Worm (Caenorhabditis elegans) whole organism, L2 larva: ENCODE data around the gene B0024.13.

ENCODE experiments used
- C34F6.9 ChIP-seq: fragments of 150-350 bp; optimal IDR thresholded peaks from 2 replicates; lab custom pipeline; 2014; ENCODE audit warnings: missing biosample characterization, missing genetic modification characterization
- F13H6.1 ChIP-seq: sonication (generic microtip); optimal IDR thresholded peaks from 2 replicates; lab custom pipeline; 2016; ENCODE audit warnings: missing genetic modification characterization, missing compliant biosample characterization
- R02D3.7 ChIP-seq: fragments of 150-350 bp; optimal IDR thresholded peaks from 2 replicates; lab custom pipeline; 2014; ENCODE audit warnings: missing biosample characterization, missing genetic modification characterization
- ZK546.5 ChIP-seq: sonication (generic microtip); optimal IDR thresholded peaks from 2 replicates; lab custom pipeline; 2017; ENCODE audit warnings: missing biosample characterization, missing genetic modification characterization
- alr-1 ChIP-seq: fragments of 150-350 bp; optimal IDR thresholded peaks from 2 replicates; lab custom pipeline; 2014; ENCODE audit warnings: missing biosample characterization, missing genetic modification characterization
- aly-2 ChIP-seq: fragments of 150-350 bp; optimal IDR thresholded peaks from 2 replicates; lab custom pipeline; 2014; ENCODE audit warnings: missing biosample characterization, missing genetic modification characterization
- ama-1 ChIP-seq: fragments of 150-350 bp; optimal IDR thresholded peaks from 2 replicates; lab custom pipeline; 2018; ENCODE audit warnings: inconsistent platforms
- blmp-1 ChIP-seq: sonication (generic microtip); optimal IDR thresholded peaks from 2 replicates; lab custom pipeline; 2017; ENCODE audit warnings: missing genetic modification characterization, mild to moderate bottlenecking, missing compliant biosample characterization, antibody characterized with exemption, moderate library complexity; ENCODE audit not compliant: insufficient read depth
- ceh-16 ChIP-seq: fragments of 150-350 bp; optimal IDR thresholded peaks from 2 replicates; lab custom pipeline; 2014; ENCODE audit warnings: missing biosample characterization, missing genetic modification characterization
- ceh-82 ChIP-seq: fragments of 150-350 bp; optimal IDR thresholded peaks from 2 replicates; lab custom pipeline; 2014; ENCODE audit warnings: missing biosample characterization, missing genetic modification characterization
- crh-2 ChIP-seq: sonication (generic microtip); optimal IDR thresholded peaks from 2 replicates; lab custom pipeline; 2017; ENCODE audit warnings: missing biosample characterization, missing genetic modification characterization
- dmd-4 ChIP-seq: sonication (generic microtip); optimal IDR thresholded peaks from 2 replicates; lab custom pipeline; 2017; ENCODE audit warnings: missing biosample characterization, missing genetic modification characterization
- egl-27 ChIP-seq: sonication (generic microtip); optimal IDR thresholded peaks from 3 replicates; lab custom pipeline; 2017; ENCODE audit warnings: missing biosample characterization, missing genetic modification reagents, missing genetic modification characterization
- elt-1 ChIP-seq: fragments of 150-350 bp; optimal IDR thresholded peaks from 2 replicates; lab custom pipeline; 2014; ENCODE audit warnings: missing biosample characterization, missing genetic modification characterization
- fos-1 ChIP-seq: fragments of 150-350 bp; optimal IDR thresholded peaks from 2 replicates; lab custom pipeline; 2014; ENCODE audit warnings: missing biosample characterization, missing genetic modification characterization
- gmeb-1 ChIP-seq: fragments of 150-350 bp; optimal IDR thresholded peaks from 2 replicates; lab custom pipeline; 2014; ENCODE audit warnings: missing biosample characterization, missing genetic modification characterization
- lin-11 ChIP-seq: fragments of 150-350 bp; sonication (generic microtip); optimal IDR thresholded peaks from 2 replicates; lab custom pipeline; 2014; ENCODE audit warnings: missing biosample characterization, missing genetic modification characterization, inconsistent platforms, mixed read lengths
- lin-13 ChIP-seq: fragments of 150-350 bp; optimal IDR thresholded peaks from 2 replicates; lab custom pipeline; 2014; ENCODE audit warnings: missing biosample characterization, missing genetic modification reagents, missing genetic modification characterization
- lin-39 ChIP-seq: fragments of 150-350 bp; optimal IDR thresholded peaks from 2 replicates; lab custom pipeline; 2014; ENCODE audit warnings: missing biosample characterization, missing genetic modification reagents, missing genetic modification characterization
- lsy-2 ChIP-seq, 2 experiments: fragments of 150-350 bp in 1 of 2; sonication (generic microtip) in 1 of 2; optimal IDR thresholded peaks; 2 replicates each; lab custom pipeline; 2014 to 2017; ENCODE audit warnings: missing biosample characterization in 2 of 2, missing genetic modification characterization in 2 of 2
- mab-5 ChIP-seq: fragments of 150-350 bp; optimal IDR thresholded peaks from 2 replicates; lab custom pipeline; 2014; ENCODE audit warnings: missing biosample characterization, missing genetic modification characterization
- mbf-1 ChIP-seq: sonication (generic microtip); optimal IDR thresholded peaks from 2 replicates; lab custom pipeline; 2017; ENCODE audit warnings: missing biosample characterization, missing genetic modification characterization
- mdl-1 ChIP-seq, 2 experiments: fragments of 150-350 bp in 1 of 2; sonication (generic microtip) in 1 of 2; optimal IDR thresholded peaks; 2 replicates each; lab custom pipeline; 2017; ENCODE audit warnings: missing biosample characterization in 2 of 2, missing genetic modification characterization in 2 of 2
- nhr-10 ChIP-seq: sonication (generic microtip); optimal IDR thresholded peaks from 2 replicates; lab custom pipeline; 2017; ENCODE audit warnings: missing biosample characterization, missing genetic modification characterization
- nhr-11 ChIP-seq: fragments of 150-350 bp; optimal IDR thresholded peaks from 2 replicates; lab custom pipeline; 2014; ENCODE audit warnings: missing biosample characterization, missing genetic modification characterization
- nhr-12 ChIP-seq: fragments of 150-350 bp; optimal IDR thresholded peaks from 2 replicates; lab custom pipeline; 2014; ENCODE audit warnings: missing biosample characterization, missing genetic modification characterization
- nhr-129 ChIP-seq: fragments of 150-350 bp; optimal IDR thresholded peaks from 2 replicates; lab custom pipeline; 2014; ENCODE audit warnings: missing biosample characterization, missing genetic modification characterization
- nhr-21 ChIP-seq: fragments of 150-350 bp; optimal IDR thresholded peaks from 2 replicates; lab custom pipeline; 2014; ENCODE audit warnings: missing biosample characterization, missing genetic modification characterization
- nhr-23 ChIP-seq: fragments of 150-350 bp; optimal IDR thresholded peaks from 2 replicates; lab custom pipeline; 2014; ENCODE audit warnings: missing biosample characterization, missing genetic modification reagents, missing genetic modification characterization
- nhr-237 ChIP-seq: fragments of 150-350 bp; optimal IDR thresholded peaks from 2 replicates; lab custom pipeline; 2014; ENCODE audit warnings: missing biosample characterization, missing genetic modification characterization
- nhr-25 ChIP-seq: fragments of 150-350 bp; sonication (generic microtip); optimal IDR thresholded peaks from 3 replicates; lab custom pipeline; 2014; ENCODE audit warnings: missing biosample characterization, missing genetic modification characterization
- nhr-77 ChIP-seq: fragments of 150-350 bp; optimal IDR thresholded peaks from 2 replicates; lab custom pipeline; 2014; ENCODE audit warnings: missing biosample characterization, missing genetic modification characterization
- peb-1 ChIP-seq: fragments of 150-350 bp; optimal IDR thresholded peaks from 2 replicates; lab custom pipeline; 2014; ENCODE audit warnings: missing biosample characterization, missing genetic modification characterization
- sem-4 ChIP-seq: fragments of 150-350 bp; optimal IDR thresholded peaks from 2 replicates; lab custom pipeline; 2014; ENCODE audit warnings: missing biosample characterization, missing genetic modification reagents, missing genetic modification characterization
- sma-3 ChIP-seq: sonication (generic microtip); optimal IDR thresholded peaks from 2 replicates; lab custom pipeline; 2016; ENCODE audit warnings: missing genetic modification reagents, missing genetic modification characterization, missing compliant biosample characterization
- sma-9 ChIP-seq, 2 experiments: fragments of 150-350 bp in 1 of 2; sonication (generic microtip) in 1 of 2; optimal IDR thresholded peaks; 2 replicates each; lab custom pipeline; 2014 to 2016; ENCODE audit warnings: missing genetic modification characterization in 2 of 2, mild to moderate bottlenecking in 1 of 2, missing biosample characterization in 1 of 2, missing compliant biosample characterization in 1 of 2, missing genetic modification reagents in 1 of 2, moderate library complexity in 1 of 2
- snpc-4 ChIP-seq: fragments of 150-350 bp; optimal IDR thresholded peaks from 2 replicates; lab custom pipeline; 2014; ENCODE audit warnings: missing biosample characterization, missing genetic modification characterization
- unc-55 ChIP-seq: fragments of 150-350 bp; sonication (generic microtip); optimal IDR thresholded peaks from 3 replicates; lab custom pipeline; 2014; ENCODE audit warnings: missing biosample characterization, missing genetic modification reagents, missing genetic modification characterization
- unc-62 ChIP-seq: fragments of 150-350 bp; optimal IDR thresholded peaks from 2 replicates; lab custom pipeline; 2014; ENCODE audit warnings: missing biosample characterization, missing genetic modification reagents, missing genetic modification characterization
- ztf-11 ChIP-seq: sonication (generic microtip); optimal IDR thresholded peaks from 2 replicates; lab custom pipeline; 2017; ENCODE audit warnings: missing biosample characterization, missing genetic modification characterization
- ztf-4 ChIP-seq: fragments of 150-350 bp; optimal IDR thresholded peaks from 2 replicates; lab custom pipeline; 2014; ENCODE audit warnings: missing biosample characterization, missing genetic modification characterization

B0024.13 gene

ce11 chrV:10358238-10358637 is 37.7 kb downstream of the B0024.13 start, which contains the start of gene ttll-15:
Gene ttll-15, plus strand, starts transcription at chrV:10358538.
- TF ChIP-seq nhr-237 (tag; lab: Kevin White, UChicago), result no peak
- TF ChIP-seq nhr-11 (tag; lab: Kevin White, UChicago), result no peak
- no peak for TF ChIP-seq egl-27
- no peak for TF ChIP-seq snpc-4 (tag; lab: Kevin White, UChicago)
- TF ChIP-seq elt-1, result no peak
- TF ChIP-seq nhr-21 (tag; lab: Kevin White, UChicago), result no peak
- no peak for TF ChIP-seq crh-2 (tag; lab: Kevin White, UChicago)
- TF ChIP-seq ZK546.5, result no peak
- no peak for TF ChIP-seq mdl-1 (tag; optimal IDR thresholded peaks at IDR 0.05; lab: Kevin White, UChicago)
- no peak for TF ChIP-seq R02D3.7 (tag; lab: Kevin White, UChicago)
- no peak for TF ChIP-seq nhr-12 (tag; lab: Kevin White, UChicago)
- no peak for TF ChIP-seq blmp-1
- TF ChIP-seq alr-1 (tag; lab: Kevin White, UChicago), result no peak
- TF ChIP-seq fos-1 (tag; lab: Kevin White, UChicago), result no peak
- no peak for TF ChIP-seq nhr-77 (tag; lab: Kevin White, UChicago)
- no peak for TF ChIP-seq ztf-11 (tag; lab: Kevin White, UChicago)
- no peak for TF ChIP-seq mab-5 (tag; lab: Kevin White, UChicago)
- TF ChIP-seq gmeb-1, result no peak

DNA sequence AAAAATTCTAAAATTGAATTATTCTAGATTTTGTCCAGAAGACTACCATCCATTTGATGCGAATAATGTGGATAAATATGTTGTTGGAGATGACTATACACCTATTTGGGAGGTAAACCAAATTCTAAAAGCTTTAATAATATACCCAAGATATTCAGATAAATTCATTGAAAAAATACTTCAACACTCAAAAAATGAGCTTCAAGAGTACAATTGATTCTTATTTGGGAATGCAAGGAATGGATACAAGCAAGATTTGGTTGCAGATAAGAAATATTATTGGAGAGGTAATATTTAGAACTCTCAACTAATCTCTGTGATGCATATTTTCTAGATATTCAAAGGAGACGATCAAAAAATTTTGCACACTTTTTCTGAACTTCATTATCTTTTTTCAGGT is 39.7 kb downstream of the B0024.13 start:
- TF ChIP-seq ama-1 (lab: Kevin White, UChicago) (no peak), egl-27 (no peak), sma-9 (GFP tag; optimal IDR thresholded peaks at IDR 0.05; lab: Kevin White, UChicago) (no peak), sma-9 (tag; optimal IDR thresholded peaks at IDR 0.05; lab: Kevin White, UChicago) (no peak), F13H6.1 (no peak), nhr-129 (tag; lab: Kevin White, UChicago) (no peak), snpc-4 (tag; lab: Kevin White, UChicago) (no peak), unc-62 (GFP tag; lab: Kevin White, UChicago) (no peak), dmd-4 (no peak), blmp-1 (no peak), lin-39 (tag; lab: Kevin White, UChicago) (no peak), ztf-4 (no peak), lsy-2 (tag; optimal IDR thresholded peaks at IDR 0.05; lab: Kevin White, UChicago) (no peak)
- TF ChIP-seq, all 48 proteins: peak for 0

DNA sequence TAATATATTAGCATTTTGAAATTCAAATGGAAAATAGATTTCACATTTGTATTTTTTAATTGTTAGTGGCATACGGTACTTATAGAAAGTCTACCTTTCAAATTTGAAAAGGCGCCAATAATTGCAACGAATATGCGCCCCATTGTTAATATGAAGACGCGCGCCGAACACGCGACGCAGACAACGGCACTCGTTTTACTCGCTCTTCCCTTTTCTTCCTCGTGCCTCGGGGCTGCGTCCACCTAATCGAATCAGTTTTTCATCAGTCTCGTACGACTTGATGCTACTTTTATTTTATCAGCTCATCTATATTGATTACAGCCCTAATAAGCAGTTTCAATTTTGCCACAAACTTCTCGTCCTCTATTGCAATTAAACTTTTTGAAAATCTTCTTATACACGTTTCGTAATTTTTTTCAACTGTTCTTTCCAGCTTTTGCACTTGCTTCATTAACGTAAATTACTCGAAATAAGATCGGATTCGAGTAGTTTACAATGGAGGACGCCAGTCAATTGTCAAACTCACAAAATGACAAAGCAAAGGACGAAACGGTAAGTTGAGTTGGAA is 41.4 kb downstream of the B0024.13 start, which contains the start of gene cash-1:
Gene cash-1, plus strand, starts transcription at position 432 of the 568 bp plus-strand sequence.
- TF ChIP-seq snpc-4 (tag; lab: Kevin White, UChicago) (peak; percentile 45), lin-11 (peak; percentile 7), sma-9 (GFP tag; optimal IDR thresholded peaks at IDR 0.05; lab: Kevin White, UChicago) (peak; percentile 58), sma-9 (tag; optimal IDR thresholded peaks at IDR 0.05; lab: Kevin White, UChicago) (no peak), crh-2 (tag; lab: Kevin White, UChicago) (peak; percentile 75), aly-2 (tag; lab: Kevin White, UChicago) (no peak), lsy-2 (tag; optimal IDR thresholded peaks at IDR 0.05; lab: Kevin White, UChicago) (peak in 1 of 2 experiments; percentile 74), nhr-25 (tag; lab: Kevin White, UChicago) (peak; percentile 46), ama-1 (lab: Kevin White, UChicago) (no peak), nhr-77 (tag; lab: Kevin White, UChicago) (no peak), ceh-82 (no peak), mab-5 (tag; lab: Kevin White, UChicago) (no peak), nhr-12 (tag; lab: Kevin White, UChicago) (no peak), nhr-10 (tag; lab: Kevin White, UChicago) (no peak), sma-3 (GFP tag; lab: Kevin White, UChicago) (peak; percentile 57), unc-55 (GFP tag; lab: Kevin White, UChicago) (no peak), sem-4 (tag; lab: Kevin White, UChicago) (peak; percentile 48), ceh-16 (tag; lab: Kevin White, UChicago) (no peak), nhr-21 (tag; lab: Kevin White, UChicago) (peak; percentile 6), mbf-1 (no peak), gmeb-1 (peak; percentile 78), blmp-1 (peak; percentile 7), lin-13 (GFP tag; lab: Kevin White, UChicago) (peak; percentile 72), peb-1 (tag; lab: Kevin White, UChicago) (no peak), nhr-23 (tag; lab: Kevin White, UChicago) (no peak), alr-1 (tag; lab: Kevin White, UChicago) (no peak), mdl-1 (tag; optimal IDR thresholded peaks at IDR 0.05; lab: Kevin White, UChicago) (peak in 1 of 2 experiments; percentile 45), C34F6.9 (tag; lab: Kevin White, UChicago) (peak; percentile 66), dmd-4 (no peak), nhr-129 (tag; lab: Kevin White, UChicago) (peak; percentile 71), fos-1 (tag; lab: Kevin White, UChicago) (peak; percentile 59), lin-39 (tag; lab: Kevin White, UChicago) (no peak), F13H6.1 (peak; percentile 24)
